Worm (Caenorhabditis elegans): ENCODE results near the gene E02C12.19.

DNA sequence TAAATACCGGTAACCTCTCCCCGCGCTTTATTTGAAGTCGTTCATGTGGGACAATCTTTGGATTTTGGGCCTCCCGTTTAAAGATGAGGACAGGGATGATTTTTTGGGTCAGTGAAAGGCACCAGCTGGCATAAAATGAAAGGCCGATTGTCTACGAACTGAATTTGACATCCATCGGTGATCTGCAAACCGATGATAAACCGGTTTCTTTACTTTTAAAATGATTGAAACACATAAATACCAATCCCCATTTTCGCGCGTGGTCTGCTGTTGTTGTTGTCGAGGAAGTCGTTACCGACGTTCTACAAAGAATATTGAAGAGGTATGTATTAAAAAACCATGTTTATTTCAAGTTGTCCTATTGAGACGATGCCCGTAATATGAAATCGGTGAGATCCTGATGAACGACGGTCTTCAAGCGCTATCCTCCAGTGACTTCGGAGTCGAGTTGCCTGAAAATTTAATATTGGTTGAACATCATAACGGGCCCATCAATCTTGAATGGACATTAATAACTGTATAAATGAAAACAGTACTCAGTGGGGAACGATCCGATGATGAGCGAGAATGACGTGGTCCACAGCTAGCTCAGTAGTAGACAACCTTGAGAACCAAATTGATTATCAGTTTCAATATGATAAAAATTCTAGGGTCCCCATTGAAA is 33.2 kb downstream of the E02C12.19 start:
- no peak for TF ChIP-seq F13H6.1 (tag; optimal IDR thresholded peaks at IDR 0.05)
- no peak for TF ChIP-seq ceh-82 (tag; optimal IDR thresholded peaks at IDR 0.05)
- no peak for TF ChIP-seq nhr-23 (tag; optimal IDR thresholded peaks at IDR 0.05)
- no peak for TF ChIP-seq lin-13 (GFP tag; optimal IDR thresholded peaks at IDR 0.05)
- TF ChIP-seq nhr-11 (tag; optimal IDR thresholded peaks at IDR 0.05), result no peak
- TF ChIP-seq ZK546.5 (tag; optimal IDR thresholded peaks at IDR 0.05), result no peak
- TF ChIP-seq lsy-2 (tag; optimal IDR thresholded peaks at IDR 0.05), result peak in 1 of 2 experiments; percentile 17
- TF ChIP-seq nhr-25 (tag; optimal IDR thresholded peaks at IDR 0.05), result no peak
- no peak for TF ChIP-seq ztf-11 (tag; optimal IDR thresholded peaks at IDR 0.05)
- TF ChIP-seq C34F6.9 (tag; optimal IDR thresholded peaks at IDR 0.05), result no peak
- TF ChIP-seq gmeb-1 (tag; optimal IDR thresholded peaks at IDR 0.05), result peak; percentile 29
- peak; percentile 75 for TF ChIP-seq ama-1 (optimal IDR thresholded peaks at IDR 0.05)
- TF ChIP-seq sma-3 (GFP tag; optimal IDR thresholded peaks at IDR 0.05), result no peak
- TF ChIP-seq snpc-4 (tag; optimal IDR thresholded peaks at IDR 0.05), result no peak

Measured in whole organism, L2 larva.